Fruit fly (Drosophila melanogaster) whole organism, adult: Measurements from ENCODE around the gene CLIP-190.

Experiments used
- CG11617 ChIP-seq: fragments of 200-800 bp; sonication (Bioruptor generic); optimal IDR thresholded peaks from 2 replicates; lab custom pipeline; 2017; ENCODE audit warnings: mild to moderate bottlenecking, missing biosample characterization, missing genetic modification reagents, missing genetic modification characterization
- CG12768 ChIP-seq: fragments of 200-800 bp; sonication (Bioruptor generic); optimal IDR thresholded peaks from 2 replicates; lab custom pipeline; 2017; ENCODE audit warnings: missing biosample characterization, missing genetic modification characterization, mild to moderate bottlenecking, moderate library complexity, missing genetic modification reagents
- CG14711 ChIP-seq: fragments of 200-800 bp; sonication (Bioruptor generic); optimal IDR thresholded peaks from 2 replicates; lab custom pipeline; 2018; ENCODE audit warnings: missing biosample characterization, mild to moderate bottlenecking, missing genetic modification characterization, moderate library complexity
- CG1620 ChIP-seq: fragments of 200-800 bp; sonication (Bioruptor generic); optimal IDR thresholded peaks from 2 replicates; lab custom pipeline; 2016; ENCODE audit warnings: missing biosample characterization, missing genetic modification characterization
- CG33017 ChIP-seq: fragments of 200-800 bp; sonication (Bioruptor generic); optimal IDR thresholded peaks from 2 replicates; lab custom pipeline; 2018; ENCODE audit warnings: missing biosample characterization, mild to moderate bottlenecking, missing genetic modification characterization, moderate library complexity
- CG5204 ChIP-seq: fragments of 200-800 bp; sonication (Bioruptor generic); optimal IDR thresholded peaks from 2 replicates; lab custom pipeline; 2016; ENCODE audit warnings: missing biosample characterization, missing genetic modification characterization
- CG7045 ChIP-seq: fragments of 200-800 bp; sonication (Bioruptor generic); optimal IDR thresholded peaks from 2 replicates; lab custom pipeline; 2017; ENCODE audit warnings: missing biosample characterization, mild to moderate bottlenecking, missing genetic modification characterization
- CG7101 ChIP-seq: fragments of 200-800 bp; sonication (Bioruptor generic); optimal IDR thresholded peaks from 2 replicates; lab custom pipeline; 2018; ENCODE audit warnings: missing biosample characterization, mild to moderate bottlenecking, missing genetic modification characterization, moderate library complexity
- Clk ChIP-seq: fragments of 200-800 bp; sonication (Bioruptor generic); optimal IDR thresholded peaks from 2 replicates; lab custom pipeline; 2017; ENCODE audit warnings: missing biosample characterization, missing genetic modification characterization
- Crg-1 ChIP-seq: fragments of 200-800 bp; sonication (Bioruptor generic); optimal IDR thresholded peaks from 2 replicates; lab custom pipeline; 2016; ENCODE audit warnings: missing biosample characterization, missing genetic modification characterization
- Hr96 ChIP-seq: fragments of 200-800 bp; sonication (Bioruptor generic); optimal IDR thresholded peaks from 2 replicates; lab custom pipeline; 2016; ENCODE audit warnings: missing biosample characterization, missing genetic modification characterization
- Mnt ChIP-seq: fragments of 200-800 bp; sonication (Bioruptor generic); optimal IDR thresholded peaks from 2 replicates; lab custom pipeline; 2016; ENCODE audit warnings: missing biosample characterization, mild to moderate bottlenecking, missing genetic modification characterization
- bab1 ChIP-seq: fragments of 200-800 bp; sonication (Bioruptor generic); optimal IDR thresholded peaks from 3 replicates; lab custom pipeline; 2019; ENCODE audit warnings: missing biosample characterization, mild to moderate bottlenecking, missing genetic modification characterization, moderate library complexity
- cic ChIP-seq: fragments of 200-800 bp; sonication (Bioruptor generic); optimal IDR thresholded peaks from 2 replicates; lab custom pipeline; 2017; ENCODE audit warnings: missing biosample characterization, mild to moderate bottlenecking, missing genetic modification characterization, moderate library complexity
- cnc ChIP-seq, 2 experiments: fragments of >200 bp; optimal IDR thresholded peaks; 2 replicates each; lab custom pipeline; 2017
- kay ChIP-seq: fragments of 200-800 bp; sonication (Bioruptor generic); peaks from one replicate; lab custom pipeline; 2016; ENCODE audit warnings: missing biosample characterization, missing genetic modification characterization, borderline replicate concordance
- ovo ChIP-seq: fragments of 200-800 bp; sonication (Bioruptor generic); optimal IDR thresholded peaks from 2 replicates; lab custom pipeline; 2016; ENCODE audit warnings: missing biosample characterization, missing genetic modification characterization
- pad ChIP-seq: fragments of 200-800 bp; sonication (Bioruptor generic); optimal IDR thresholded peaks from 3 replicates; lab custom pipeline; 2017; ENCODE audit warnings: missing biosample characterization, missing genetic modification characterization, mild to moderate bottlenecking, moderate library complexity, missing genetic modification reagents
- tj ChIP-seq: fragments of 200-800 bp; sonication (Bioruptor generic); optimal IDR thresholded peaks from 3 replicates; lab custom pipeline; 2017; ENCODE audit warnings: missing biosample characterization, mild to moderate bottlenecking, missing genetic modification characterization, moderate library complexity
- toe ChIP-seq: fragments of 200-800 bp; sonication (Bioruptor generic); optimal IDR thresholded peaks from 2 replicates; lab custom pipeline; 2016; ENCODE audit warnings: missing biosample characterization, missing genetic modification characterization

Gene CLIP-190

DNA sequence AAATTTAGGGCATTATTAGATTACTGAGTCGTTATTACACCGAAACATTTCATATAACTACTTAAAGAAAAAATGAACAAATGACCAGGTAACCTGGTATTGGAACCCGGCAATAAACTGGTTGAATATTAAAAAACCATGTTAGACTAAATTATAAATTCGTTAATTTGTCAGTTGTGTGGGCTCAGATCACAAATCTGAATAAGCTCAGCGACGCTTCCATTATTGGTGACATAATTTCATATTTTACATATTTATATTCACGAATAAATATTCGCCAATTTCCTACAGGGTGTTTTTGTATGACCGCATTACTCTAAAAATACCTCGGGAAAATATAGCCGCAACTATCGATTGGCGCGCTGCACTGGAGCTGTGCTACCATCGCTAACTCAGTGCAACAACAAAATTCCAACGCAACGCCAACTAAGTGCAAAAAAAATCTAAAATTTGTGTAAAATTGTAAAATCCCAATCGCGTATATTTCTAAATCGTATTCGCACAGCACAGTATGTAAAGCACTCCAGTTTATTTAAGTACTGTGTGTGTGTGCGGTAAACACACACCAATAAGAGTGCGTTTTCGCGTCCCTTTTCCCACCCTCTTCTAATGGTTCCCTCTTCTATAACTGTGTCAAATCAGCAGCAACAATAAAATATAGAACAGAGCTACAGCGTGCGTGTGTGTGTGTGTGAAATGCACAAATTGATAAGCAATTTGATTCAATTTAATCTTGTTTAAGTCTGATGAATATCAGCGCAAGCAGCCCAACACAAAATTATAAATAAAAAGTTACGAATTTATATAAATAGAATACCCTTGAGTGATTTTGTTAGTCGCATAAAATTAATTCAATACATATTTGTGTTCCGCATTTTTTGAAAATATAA, at the start of gene CLIP-190:
Gene CLIP-190 (plus strand): TSS at position 370 of the 890 bp plus-strand sequence.
- TF ChIP-seq cic (no peak), tj (no peak), toe (GFP tag; lab: Kevin White, UChicago) (peak; percentile 45), CG5204 (GFP tag; lab: Kevin White, UChicago) (peak; percentile 26), Crg-1 (GFP tag; lab: Kevin White, UChicago) (peak; percentile 2), bab1 (GFP tag; lab: Kevin White, UChicago) (no peak), CG33017 (tag; lab: Kevin White, UChicago) (no peak), ovo (GFP tag; lab: Kevin White, UChicago) (no peak), CG1620 (GFP tag; lab: Kevin White, UChicago) (no peak), CG7101 (tag; lab: Kevin White, UChicago) (no peak), CG7045 (GFP tag; lab: Kevin White, UChicago) (no peak), kay (GFP tag; lab: Kevin White, UChicago) (peak; percentile 90), Clk (no peak), CG11617 (GFP tag; lab: Kevin White, UChicago) (no peak)

DNA sequence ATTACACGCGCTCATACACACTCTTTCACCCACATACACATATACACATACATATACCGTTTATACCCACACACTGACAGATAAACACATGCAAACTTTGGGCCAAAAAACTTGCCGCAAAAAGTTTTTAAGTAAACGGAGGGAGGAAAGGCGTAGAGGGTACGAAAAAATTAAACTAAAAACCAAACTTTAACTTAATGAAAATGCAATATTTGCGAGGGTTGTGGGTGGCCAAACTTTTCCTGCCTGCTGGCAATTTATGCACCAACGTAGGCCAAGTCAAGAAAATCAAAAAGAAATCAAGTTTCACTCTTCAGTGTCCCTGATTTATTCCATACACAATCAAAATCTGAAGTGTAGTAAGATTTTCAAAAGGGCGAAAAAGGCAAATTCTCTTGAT, 21.3 kb upstream of the CLIP-190 start, which contains the start of gene CG31804:
Gene CG31804 (plus strand): TSS at position 301 of the 400 bp plus-strand sequence.
- no peak for TF ChIP-seq CG14711 (tag; lab: Kevin White, UChicago)
- no peak for TF ChIP-seq CG5204 (GFP tag; lab: Kevin White, UChicago)
- TF ChIP-seq CG11617 (GFP tag; lab: Kevin White, UChicago) = no peak
- no peak for TF ChIP-seq toe (GFP tag; lab: Kevin White, UChicago)
- TF ChIP-seq CG1620 (GFP tag; lab: Kevin White, UChicago) = no peak
- no peak for TF ChIP-seq ovo (GFP tag; lab: Kevin White, UChicago)
- TF ChIP-seq CG7101 (tag; lab: Kevin White, UChicago) = no peak
- TF ChIP-seq CG12768 = no peak

DNA sequence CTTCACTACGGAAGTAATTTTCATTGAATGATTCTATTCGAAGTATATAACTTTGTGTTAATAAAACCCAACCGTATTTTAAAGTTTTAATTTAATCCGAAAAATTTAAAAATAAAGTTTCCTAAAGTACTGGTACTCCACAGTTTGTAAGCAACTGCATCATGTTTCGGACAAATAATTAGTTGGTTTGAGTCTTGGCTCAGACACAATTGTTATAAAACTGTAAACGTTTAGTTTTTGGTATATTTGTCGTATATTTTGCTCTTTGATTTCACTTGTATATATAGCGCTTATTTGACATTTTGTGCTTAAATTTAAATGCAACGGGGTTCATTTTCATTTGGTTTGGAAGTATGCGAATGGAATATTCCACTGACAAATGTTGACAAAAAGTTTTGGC, 16.0 kb upstream of the CLIP-190 start:
- TF ChIP-seq CG7101 (tag; lab: Kevin White, UChicago) (no peak), tj (no peak), CG5204 (GFP tag; lab: Kevin White, UChicago) (no peak), bab1 (GFP tag; lab: Kevin White, UChicago) (no peak), pad (GFP tag; lab: Kevin White, UChicago) (no peak), CG7045 (GFP tag; lab: Kevin White, UChicago) (no peak), CG12768 (no peak), ovo (GFP tag; lab: Kevin White, UChicago) (no peak), kay (GFP tag; lab: Kevin White, UChicago) (no peak), CG11617 (GFP tag; lab: Kevin White, UChicago) (no peak), toe (GFP tag; lab: Kevin White, UChicago) (no peak), Crg-1 (GFP tag; lab: Kevin White, UChicago) (no peak), cic (no peak), cnc (optimal IDR thresholded peaks at IDR 0.05; lab: Kevin White, UChicago) (no peak)

DNA sequence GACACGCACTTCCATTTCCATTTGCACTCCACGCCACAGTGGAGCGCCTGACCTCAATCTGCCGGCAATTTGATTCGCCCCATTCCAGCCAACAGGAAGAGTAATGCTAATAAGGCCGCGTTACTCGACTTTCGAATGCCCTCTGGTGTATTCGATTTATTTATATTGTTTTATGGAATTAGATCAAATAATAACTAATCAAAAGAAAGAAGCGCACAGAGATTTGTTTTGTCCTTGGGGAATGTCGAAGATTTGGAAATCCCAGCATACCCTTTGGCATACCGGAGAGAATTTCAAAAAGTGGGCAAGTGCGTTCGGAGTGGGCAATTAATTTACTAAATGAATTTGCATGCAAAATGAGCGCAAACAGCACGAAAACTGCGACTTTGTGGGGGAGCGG, 9.7 kb upstream of the CLIP-190 start:
- no peak for TF ChIP-seq kay (GFP tag; lab: Kevin White, UChicago)
- no peak for TF ChIP-seq pad (GFP tag; lab: Kevin White, UChicago)
- TF ChIP-seq CG14711 (tag; lab: Kevin White, UChicago) = no peak
- no peak for TF ChIP-seq cic
- TF ChIP-seq CG33017 (tag; lab: Kevin White, UChicago) = no peak
- TF ChIP-seq bab1 (GFP tag; lab: Kevin White, UChicago) = no peak
- no peak for TF ChIP-seq ovo (GFP tag; lab: Kevin White, UChicago)
- no peak for TF ChIP-seq CG1620 (GFP tag; lab: Kevin White, UChicago)
- no peak for TF ChIP-seq CG12768
- no peak for TF ChIP-seq CG7045 (GFP tag; lab: Kevin White, UChicago)
- no peak for TF ChIP-seq CG5204 (GFP tag; lab: Kevin White, UChicago)
- no peak for TF ChIP-seq CG11617 (GFP tag; lab: Kevin White, UChicago)
- no peak for TF ChIP-seq Mnt (GFP tag; lab: Kevin White, UChicago)
- TF ChIP-seq cnc (optimal IDR thresholded peaks at IDR 0.05; lab: Kevin White, UChicago) = no peak
- no peak for TF ChIP-seq Clk

DNA sequence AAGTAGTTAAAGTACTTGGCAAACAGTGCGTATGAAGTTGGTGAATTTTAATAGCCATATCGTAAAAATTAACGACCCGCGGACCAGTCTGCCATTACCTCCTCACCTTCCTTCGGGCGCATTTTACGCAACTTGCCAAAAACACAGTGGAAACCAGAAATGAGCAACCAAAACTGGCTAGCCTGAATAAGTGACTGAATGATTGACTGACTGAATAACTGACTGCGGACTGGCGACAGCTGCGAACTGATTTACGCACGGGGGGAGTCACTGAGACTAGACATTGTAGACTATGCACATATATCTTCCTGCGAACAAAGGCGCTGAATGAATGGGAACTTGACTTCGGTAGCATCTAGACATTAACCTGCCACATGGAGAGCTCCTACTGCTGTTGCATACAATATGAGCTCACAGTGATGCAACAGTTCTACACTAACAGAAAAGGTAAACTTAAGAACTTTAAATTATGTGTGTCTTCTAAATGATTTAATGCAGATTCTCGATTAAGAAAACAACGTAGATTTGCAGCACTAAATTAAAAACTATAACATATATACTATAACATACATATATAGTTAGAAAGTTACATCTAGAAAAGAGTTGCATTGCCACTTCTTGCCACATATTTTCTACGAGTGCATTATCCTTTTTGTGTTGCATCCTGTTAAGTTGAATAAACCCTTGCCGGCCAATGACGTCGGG, 8.4 kb upstream of the CLIP-190 start:
- TF ChIP-seq CG14711 (tag; lab: Kevin White, UChicago) (no peak), Mnt (GFP tag; lab: Kevin White, UChicago) (no peak), toe (GFP tag; lab: Kevin White, UChicago) (no peak), ovo (GFP tag; lab: Kevin White, UChicago) (no peak), tj (no peak), CG7045 (GFP tag; lab: Kevin White, UChicago) (no peak)

DNA sequence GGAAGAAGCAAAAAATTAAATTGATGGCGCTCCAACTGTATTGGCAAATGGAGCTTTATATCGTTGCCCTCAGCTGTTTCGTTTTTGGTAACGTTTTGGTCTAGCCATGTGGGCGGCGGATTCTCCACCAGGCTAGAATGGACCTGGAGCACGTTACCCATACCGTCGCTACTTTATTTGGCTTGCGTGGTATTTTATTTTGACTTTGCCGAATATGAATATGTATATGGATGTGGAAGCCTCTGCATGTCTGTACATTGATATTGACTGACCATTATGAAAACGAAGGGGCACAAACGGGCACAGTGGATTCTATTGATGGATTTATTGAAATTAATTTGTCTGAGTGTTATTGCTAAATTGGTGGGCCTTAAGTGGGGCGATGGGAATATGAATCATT, 6.7 kb upstream of the CLIP-190 start:
- no peak for TF ChIP-seq Crg-1 (GFP tag; lab: Kevin White, UChicago)
- TF ChIP-seq CG12768 = no peak
- TF ChIP-seq CG5204 (GFP tag; lab: Kevin White, UChicago) = no peak
- TF ChIP-seq CG1620 (GFP tag; lab: Kevin White, UChicago) = no peak
- TF ChIP-seq Mnt (GFP tag; lab: Kevin White, UChicago) = no peak
- TF ChIP-seq Hr96 (GFP tag; lab: Kevin White, UChicago) = no peak
- TF ChIP-seq CG7101 (tag; lab: Kevin White, UChicago) = no peak
- no peak for TF ChIP-seq tj
